Fruit fly (Drosophila melanogaster) whole organism, wandering third instar larva: ENCODE measurements around the gene CG7675.

ENCODE experiments used
- Abd-B ChIP-seq: fragments of >200 bp; optimal IDR thresholded peaks from 2 replicates; lab custom pipeline; 2017; ENCODE audit warnings: missing biosample characterization, missing genetic modification characterization
- CG9705 ChIP-seq: fragments of 200-800 bp; sonication (Bioruptor generic); optimal IDR thresholded peaks from 2 replicates; lab custom pipeline; 2018; ENCODE audit warnings: missing biosample characterization, mild to moderate bottlenecking, missing genetic modification characterization
- Dfd ChIP-seq: fragments of >200 bp; optimal IDR thresholded peaks from 2 replicates; lab custom pipeline; 2017; ENCODE audit warnings: missing biosample characterization, missing genetic modification characterization
- GATAd ChIP-seq: sonication (Bioruptor generic); optimal IDR thresholded peaks from 2 replicates; lab custom pipeline; 2016; ENCODE audit warnings: missing biosample characterization, missing genetic modification characterization
- lola ChIP-seq: fragments of >200 bp; optimal IDR thresholded peaks from 2 replicates; lab custom pipeline; 2017; ENCODE audit warnings: missing biosample characterization, missing genetic modification characterization
- usp ChIP-seq: fragments of >200 bp; optimal IDR thresholded peaks from 2 replicates; lab custom pipeline; 2017; ENCODE audit warnings: missing biosample characterization, missing genetic modification characterization

dm6 chr3R:18328842-18329241, 52.1 kb downstream of the CG7675 start, which contains the start of gene naz:
- TF ChIP-seq usp (GFP tag; lab: Kevin White, UChicago) = no peak
- TF ChIP-seq Abd-B (GFP tag; lab: Kevin White, UChicago) = no peak
- TF ChIP-seq Dfd = no peak
- TF ChIP-seq lola (GFP tag; lab: Kevin White, UChicago) = no peak
- no peak for TF ChIP-seq CG9705
- no peak for TF ChIP-seq GATAd
